Fruit fly (Drosophila melanogaster): ENCODE data around the gene CG33635.

The CG33635 gene

DNA sequence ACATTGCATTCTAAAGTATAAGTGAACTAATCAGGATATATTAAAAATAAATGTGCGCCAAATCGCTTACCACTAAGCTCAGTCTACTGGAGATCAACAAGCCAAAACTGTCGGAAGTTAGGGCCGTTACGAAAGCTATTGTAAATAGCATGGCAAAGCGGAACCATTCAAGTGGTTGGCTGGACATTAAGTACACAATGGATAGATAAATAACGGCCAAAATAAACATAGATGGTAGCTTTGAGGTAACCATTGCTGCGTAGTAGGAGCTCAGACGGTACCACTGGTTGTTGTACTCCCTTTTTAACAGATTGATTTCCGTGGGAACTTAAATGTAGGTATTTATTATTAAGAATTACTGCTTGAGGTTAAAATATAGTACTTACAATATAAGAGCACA, 40.7 kb downstream of the CG33635 start (continued):
- peak; percentile 19 for TF ChIP-seq CG33213 (GFP tag; optimal IDR thresholded peaks at IDR 0.05)
- peak; percentile 49; the same call in 1 of the 2 replicates for TF ChIP-seq Awh (GFP tag; IDR thresholded peaks at IDR 0.05)
- TF ChIP-seq vfl (GFP tag; optimal IDR thresholded peaks at IDR 0.05): no peak
- TF ChIP-seq CG12071 (GFP tag; optimal IDR thresholded peaks at IDR 0.05): peak; percentile 67
- TF ChIP-seq br (optimal IDR thresholded peaks at IDR 0.05): no peak
- TF ChIP-seq CG4730 (GFP tag; IDR thresholded peaks at IDR 0.05): no peak
- peak; percentile 6 for TF ChIP-seq ash1 (GFP tag; optimal IDR thresholded peaks at IDR 0.05)
- TF ChIP-seq CG11504 (tag; optimal IDR thresholded peaks at IDR 0.05): no peak
- peak; percentile 43 for TF ChIP-seq CG1233 (GFP tag; optimal IDR thresholded peaks at IDR 0.05)
- TF ChIP-seq PHDP (tag; optimal IDR thresholded peaks at IDR 0.05): peak; percentile 27
- TF ChIP-seq chm (GFP tag; IDR thresholded peaks at IDR 0.05): peak; percentile 54; the same call in 1 of the 2 replicates
- TF ChIP-seq CG6683 (GFP tag; optimal IDR thresholded peaks at IDR 0.05): peak; percentile 49
- peak; percentile 17 for TF ChIP-seq CG13894 (tag; optimal IDR thresholded peaks at IDR 0.05)
- TF ChIP-seq Trl (optimal IDR thresholded peaks at IDR 0.05): no peak
- TF ChIP-seq Trl (GFP tag; optimal IDR thresholded peaks at IDR 0.05): peak; percentile 14
- TF ChIP-seq CG1647 (GFP tag; optimal IDR thresholded peaks at IDR 0.05): peak; percentile 10
- no peak for TF ChIP-seq chinmo (GFP tag; IDR thresholded peaks at IDR 0.05; ENCODE audit: partially characterized antibody)
- TF ChIP-seq ci (GFP tag; IDR thresholded peaks at IDR 0.05): peak; percentile 72; the same call in 2 of the 3 replicates
- TF ChIP-seq E2f1 (GFP tag; IDR thresholded peaks at IDR 0.05): peak; percentile 38; the same call in 1 of the 2 replicates
- TF ChIP-seq CG13123 (GFP tag; optimal IDR thresholded peaks at IDR 0.05): peak; percentile 6
- peak; percentile 22 for TF ChIP-seq CG4707 (GFP tag; optimal IDR thresholded peaks at IDR 0.05)
- peak; percentile 37 for TF ChIP-seq schlank (tag; optimal IDR thresholded peaks at IDR 0.05)
- TF ChIP-seq lab (GFP tag; optimal IDR thresholded peaks at IDR 0.05): peak; percentile 82
- no peak for TF ChIP-seq CG12104 (GFP tag; optimal IDR thresholded peaks at IDR 0.05)
- no peak for TF ChIP-seq CG42726 (GFP tag; IDR thresholded peaks at IDR 0.05; ENCODE audit: partially characterized antibody)
- peak; percentile 38 for TF ChIP-seq CG10543 (GFP tag; optimal IDR thresholded peaks at IDR 0.05)
- peak; percentile 75 for TF ChIP-seq kni (GFP tag; optimal IDR thresholded peaks at IDR 0.05)
- no peak for TF ChIP-seq Hmx (GFP tag; optimal IDR thresholded peaks at IDR 0.05)
- TF ChIP-seq sr (GFP tag; IDR thresholded peaks at IDR 0.05): no peak
- peak in 1 of 2 experiments; percentile 33 for TF ChIP-seq bsh (GFP tag; optimal IDR thresholded peaks at IDR 0.05)
- no peak for TF ChIP-seq CG31224 (GFP tag; IDR thresholded peaks at IDR 0.05)
- TF ChIP-seq CG14667 (GFP tag; IDR thresholded peaks at IDR 0.05): no peak
- TF ChIP-seq bowl (GFP tag; IDR thresholded peaks at IDR 0.05): no peak
- no peak for TF ChIP-seq yki (optimal IDR thresholded peaks at IDR 0.05)

DNA sequence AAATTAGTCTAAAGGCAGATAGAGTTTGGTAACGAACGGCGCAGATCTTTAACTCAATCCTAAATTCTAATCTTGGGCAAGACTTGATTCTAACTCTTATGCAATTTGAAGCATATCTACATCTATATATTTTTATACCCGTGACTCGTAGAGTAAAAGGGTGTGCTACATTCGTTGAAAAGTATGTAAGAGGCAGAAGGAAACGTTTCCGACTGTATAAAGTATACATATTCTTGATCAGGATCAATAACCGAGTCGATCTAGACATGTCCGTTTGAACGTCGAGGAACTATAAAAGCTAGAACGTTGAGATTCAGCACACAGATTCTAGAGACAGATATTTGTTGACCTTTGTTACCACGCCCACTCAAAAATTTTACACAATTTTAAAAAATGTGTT, 42.1 kb downstream of the CG33635 start, which contains the start of gene CG13694:
Gene CG13694, minus strand, starts transcription at position 101 of the 400 bp plus-strand sequence.
- no peak for TF ChIP-seq Oli (tag; optimal IDR thresholded peaks at IDR 0.05)
- TF ChIP-seq Myb (GFP tag; optimal IDR thresholded peaks at IDR 0.05): no peak

DNA sequence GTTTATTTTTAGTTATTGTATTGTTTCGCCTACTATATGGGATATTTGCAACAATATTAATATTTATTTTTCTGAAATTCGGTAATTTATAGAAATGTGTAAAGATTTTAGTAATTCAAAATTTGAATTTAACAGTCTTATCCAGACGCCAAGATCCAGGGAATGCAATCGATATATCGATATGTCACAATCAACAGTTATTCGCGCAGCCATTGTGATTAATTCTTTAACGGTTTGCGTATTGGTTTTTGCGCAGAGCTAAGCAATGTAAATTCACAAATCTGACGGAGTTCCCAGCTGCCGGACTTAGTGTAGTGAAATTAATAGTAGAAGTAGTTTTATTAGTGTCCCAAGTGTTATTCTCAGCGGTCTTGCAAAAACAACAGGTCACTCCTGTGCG, 44.0 kb downstream of the CG33635 start, which contains the start of gene ND-15:
Gene ND-15, plus strand, starts transcription at position 298 of the 400 bp plus-strand sequence.
- TF ChIP-seq trem (tag; optimal IDR thresholded peaks at IDR 0.05): peak; percentile 29
- no peak for TF ChIP-seq Xbp1 (GFP tag; optimal IDR thresholded peaks at IDR 0.05)
- peak; percentile 54 for TF ChIP-seq sd (tag; optimal IDR thresholded peaks at IDR 0.05)
- no peak for TF ChIP-seq crp (GFP tag; optimal IDR thresholded peaks at IDR 0.05)
- TF ChIP-seq abd-A (tag; optimal IDR thresholded peaks at IDR 0.05): no peak
- TF ChIP-seq CG16815 (GFP tag; optimal IDR thresholded peaks at IDR 0.05): no peak
- peak; percentile 82 for TF ChIP-seq CG16813 (GFP tag; IDR thresholded peaks at IDR 0.05; ENCODE audit: partially characterized antibody)
- peak; percentile 19 for TF ChIP-seq CG7928 (GFP tag; optimal IDR thresholded peaks at IDR 0.05)
- peak; percentile 73; the same call in 2 of the 3 replicates for TF ChIP-seq knrl (GFP tag; IDR thresholded peaks at IDR 0.05; ENCODE audit: partially characterized antibody)
- TF ChIP-seq pros (GFP tag; optimal IDR thresholded peaks at IDR 0.05): no peak
- peak; percentile 92 for TF ChIP-seq phol (tag; optimal IDR thresholded peaks at IDR 0.05)
- peak; percentile 44 for TF ChIP-seq stwl (tag; optimal IDR thresholded peaks at IDR 0.05)
- peak; percentile 83 for TF ChIP-seq Opbp (GFP tag; IDR thresholded peaks at IDR 0.05; ENCODE audit: partially characterized antibody)
- peak; percentile 79 for TF ChIP-seq Dll (GFP tag; IDR thresholded peaks at IDR 0.05; ENCODE audit: partially characterized antibody)
